Fruit fly (Drosophila melanogaster) whole organism, prepupa: ENCODE data around the gene Calx.

ENCODE experiments used
- Blimp-1 ChIP-seq: fragments of 200-800 bp; sonication (Bioruptor generic); optimal IDR thresholded peaks from 3 replicates; lab custom pipeline; 2017; ENCODE audit warnings: missing biosample characterization, missing genetic modification characterization, mild to moderate bottlenecking, moderate library complexity, missing genetic modification reagents
- CG10631 ChIP-seq: fragments of 200-800 bp; sonication (Bioruptor generic); optimal IDR thresholded peaks from 2 replicates; lab custom pipeline; 2016; ENCODE audit warnings: missing biosample characterization, missing genetic modification characterization
- CG1621 ChIP-seq: fragments of 200-800 bp; sonication (Bioruptor generic); optimal IDR thresholded peaks from 3 replicates; lab custom pipeline; 2018; ENCODE audit warnings: missing biosample characterization, mild to moderate bottlenecking, missing genetic modification characterization
- CG16779 ChIP-seq: fragments of 200-800 bp; sonication (Bioruptor generic); optimal IDR thresholded peaks from 3 replicates; lab custom pipeline; 2017; ENCODE audit warnings: missing biosample characterization, mild to moderate bottlenecking, missing genetic modification characterization
- CG3032 ChIP-seq: fragments of 200-800 bp; optimal IDR thresholded peaks from 2 replicates; lab custom pipeline; 2019; ENCODE audit warnings: missing biosample characterization, mild to moderate bottlenecking, missing genetic modification characterization, moderate library complexity
- CG31627 ChIP-seq: fragments of 200-800 bp; sonication (Bioruptor generic); optimal IDR thresholded peaks from 3 replicates; lab custom pipeline; 2016; ENCODE audit warnings: missing biosample characterization, missing genetic modification characterization
- CG32006 ChIP-seq: fragments of 200-800 bp; sonication (Bioruptor generic); optimal IDR thresholded peaks from 3 replicates; lab custom pipeline; 2017; ENCODE audit warnings: missing biosample characterization, mild to moderate bottlenecking, missing genetic modification characterization
- CG34406 ChIP-seq: fragments of 200-800 bp; sonication (Bioruptor generic); optimal IDR thresholded peaks from 3 replicates; lab custom pipeline; 2016; ENCODE audit warnings: missing biosample characterization, missing genetic modification characterization
- CG3919 ChIP-seq: fragments of 200-800 bp; sonication (Bioruptor generic); optimal IDR thresholded peaks from 3 replicates; lab custom pipeline; 2016; ENCODE audit warnings: missing biosample characterization, missing genetic modification characterization
- CG4318 ChIP-seq: fragments of 200-800 bp; sonication (Bioruptor generic); optimal IDR thresholded peaks from 3 replicates; lab custom pipeline; 2017; ENCODE audit warnings: missing biosample characterization, mild to moderate bottlenecking, missing genetic modification characterization
- CG6808 ChIP-seq: fragments of 200-800 bp; sonication (Bioruptor generic); optimal IDR thresholded peaks from 3 replicates; lab custom pipeline; 2017; ENCODE audit warnings: missing biosample characterization, missing genetic modification characterization, mild to moderate bottlenecking, moderate library complexity, missing genetic modification reagents
- CG8119 ChIP-seq: fragments of 200-800 bp; sonication (Bioruptor generic); IDR thresholded peaks from 3 replicates; pipeline ENCODE4 v1.3.6; 2022; ENCODE audit warnings: missing biosample characterization, missing genetic modification characterization
- CG8319 ChIP-seq: fragments of 200-800 bp; sonication (Bioruptor generic); optimal IDR thresholded peaks from 3 replicates; lab custom pipeline; 2016; ENCODE audit warnings: missing biosample characterization, missing genetic modification characterization
- CG8632 ChIP-seq: fragments of 200-800 bp; sonication (Bioruptor generic); optimal IDR thresholded peaks from 3 replicates; lab custom pipeline; 2016; ENCODE audit warnings: missing biosample characterization, missing genetic modification characterization
- CG9139 ChIP-seq: fragments of 200-800 bp; sonication (Bioruptor generic); optimal IDR thresholded peaks from 3 replicates; lab custom pipeline; 2017; ENCODE audit warnings: missing biosample characterization, mild to moderate bottlenecking, missing genetic modification characterization
- Eip78C ChIP-seq: fragments of 200-800 bp; sonication (Bioruptor generic); peaks from one replicate; lab custom pipeline; 2016; ENCODE audit warnings: missing biosample characterization, missing genetic modification characterization
- Eip93F ChIP-seq: fragments of 200-800 bp; sonication (Bioruptor generic); optimal IDR thresholded peaks from 2 replicates; lab custom pipeline; 2016; ENCODE audit warnings: missing biosample characterization, mild to moderate bottlenecking, missing genetic modification characterization
- Ets21C ChIP-seq: fragments of 200-800 bp; sonication (Bioruptor generic); optimal IDR thresholded peaks from 3 replicates; lab custom pipeline; 2016; ENCODE audit warnings: missing biosample characterization, missing genetic modification characterization
- Ets96B ChIP-seq: fragments of 200-800 bp; optimal IDR thresholded peaks from 2 replicates; lab custom pipeline; 2019; ENCODE audit warnings: missing biosample characterization, mild to moderate bottlenecking, missing genetic modification characterization, moderate library complexity
- Gug ChIP-seq: fragments of 200-800 bp; sonication (Bioruptor generic); IDR thresholded peaks from 2 replicates; pipeline ENCODE4 v1.3.6; 2022; ENCODE audit warnings: missing biosample characterization, missing genetic modification characterization
- Hr39 ChIP-seq: fragments of 200-800 bp; sonication (Bioruptor generic); optimal IDR thresholded peaks from 2 replicates; lab custom pipeline; 2016; ENCODE audit warnings: missing biosample characterization, missing genetic modification characterization
- Hr4 ChIP-seq: fragments of 200-800 bp; sonication (Bioruptor generic); optimal IDR thresholded peaks from 3 replicates; lab custom pipeline; 2016; ENCODE audit warnings: missing biosample characterization, missing genetic modification characterization
- Met ChIP-seq: fragments of 200-800 bp; sonication (Bioruptor generic); optimal IDR thresholded peaks from 3 replicates; lab custom pipeline; 2016; ENCODE audit warnings: missing biosample characterization, missing genetic modification characterization
- Smox ChIP-seq: fragments of 200-800 bp; sonication (Bioruptor generic); optimal IDR thresholded peaks from 3 replicates; lab custom pipeline; 2016; ENCODE audit warnings: missing biosample characterization, missing genetic modification characterization
- Sox102F ChIP-seq: fragments of 200-800 bp; sonication (Bioruptor generic); optimal IDR thresholded peaks from 2 replicates; lab custom pipeline; 2016; ENCODE audit warnings: missing biosample characterization, mild to moderate bottlenecking, missing genetic modification characterization
- acj6 ChIP-seq: fragments of 200-800 bp; sonication (Bioruptor generic); optimal IDR thresholded peaks from 3 replicates; lab custom pipeline; 2016; ENCODE audit warnings: missing biosample characterization, missing genetic modification characterization
- eg ChIP-seq: fragments of 200-800 bp; sonication (Bioruptor generic); IDR thresholded peaks from 3 replicates; pipeline ENCODE4 v1.3.6; 2022; ENCODE audit warnings: missing biosample characterization, missing genetic modification characterization
- esn ChIP-seq: fragments of 200-800 bp; sonication (Bioruptor generic); optimal IDR thresholded peaks from 2 replicates; lab custom pipeline; 2016; ENCODE audit warnings: missing biosample characterization, mild to moderate bottlenecking, missing genetic modification characterization, moderate library complexity
- fd59A ChIP-seq: fragments of 200-800 bp; sonication (Bioruptor generic); optimal IDR thresholded peaks from 2 replicates; lab custom pipeline; 2017; ENCODE audit warnings: missing biosample characterization, mild to moderate bottlenecking, missing genetic modification characterization, missing genetic modification reagents
- fkh ChIP-seq: fragments of 200-800 bp; sonication (Bioruptor generic); optimal IDR thresholded peaks from 3 replicates; lab custom pipeline; 2017; ENCODE audit warnings: missing biosample characterization, mild to moderate bottlenecking, missing genetic modification characterization, moderate library complexity
- lz ChIP-seq: fragments of 200-800 bp; sonication (Bioruptor generic); optimal IDR thresholded peaks from 3 replicates; lab custom pipeline; 2016; ENCODE audit warnings: missing biosample characterization, missing genetic modification characterization
- net ChIP-seq: fragments of 200-800 bp; sonication (Bioruptor generic); optimal IDR thresholded peaks from 3 replicates; lab custom pipeline; 2016; ENCODE audit warnings: missing biosample characterization, missing genetic modification characterization
- pdm3 ChIP-seq: fragments of 200-800 bp; sonication (Bioruptor generic); optimal IDR thresholded peaks from 3 replicates; lab custom pipeline; 2016; ENCODE audit warnings: missing biosample characterization, missing genetic modification characterization
- salr ChIP-seq, 2 experiments: fragments of 200-800 bp; sonication (Bioruptor generic); optimal IDR thresholded peaks; 3 replicates each; lab custom pipeline; 2016 to 2018; ENCODE audit warnings: missing biosample characterization in 2 of 2, missing genetic modification characterization in 2 of 2, mild to moderate bottlenecking in 1 of 2
- spab ChIP-seq: fragments of 200-800 bp; sonication (Bioruptor generic); optimal IDR thresholded peaks from 2 replicates; lab custom pipeline; 2017; ENCODE audit warnings: missing biosample characterization, mild to moderate bottlenecking, missing genetic modification characterization, missing genetic modification reagents
- ss ChIP-seq, 2 experiments: fragments of 200-800 bp; sonication (Bioruptor generic); optimal IDR thresholded peaks; 2 replicates in 1 of 2; 3 replicates in 1 of 2; lab custom pipeline; 2017 to 2018; ENCODE audit warnings: mild to moderate bottlenecking in 2 of 2, missing biosample characterization in 2 of 2, missing genetic modification characterization in 2 of 2, moderate library complexity in 1 of 2
- svp ChIP-seq: fragments of 200-800 bp; sonication (Bioruptor generic); peaks from one replicate; lab custom pipeline; 2016; ENCODE audit warnings: missing biosample characterization, missing genetic modification characterization
- topi ChIP-seq: fragments of 200-800 bp; sonication (Bioruptor generic); optimal IDR thresholded peaks from 3 replicates; lab custom pipeline; 2016; ENCODE audit warnings: missing biosample characterization, missing genetic modification characterization

Calx gene

dm6 chr3R:20961993-20962392 is 16.0 kb upstream of the Calx start:
- peak; percentile 10 for TF ChIP-seq svp (GFP tag; lab: Kevin White, UChicago)
- TF ChIP-seq Blimp-1 (GFP tag; lab: Kevin White, UChicago), result no peak
- no peak for TF ChIP-seq Eip78C (GFP tag; lab: Kevin White, UChicago)
- no peak for TF ChIP-seq CG16779 (tag; lab: Kevin White, UChicago)
- TF ChIP-seq, all 60 proteins: peak for 1

- TF ChIP-seq net (GFP tag; lab: Kevin White, UChicago) (no peak), svp (GFP tag; lab: Kevin White, UChicago) (peak; percentile 39)
- TF ChIP-seq, all 60 proteins: peak for 1
These were observed 15.0 kb upstream of the Calx start for dm6 chr3R:20962965-20963364.

- TF ChIP-seq CG10631 (GFP tag; lab: Kevin White, UChicago) (no peak), CG8119 (GFP tag; lab: Robert Waterston, UW) (no peak), Eip78C (GFP tag; lab: Kevin White, UChicago) (no peak), Hr4 (GFP tag; lab: Kevin White, UChicago) (no peak), topi (GFP tag; lab: Kevin White, UChicago) (no peak), CG3032 (tag; lab: Kevin White, UChicago) (no peak), svp (GFP tag; lab: Kevin White, UChicago) (no peak), Ets96B (tag; lab: Kevin White, UChicago) (no peak), CG4318 (GFP tag; lab: Kevin White, UChicago) (no peak), Blimp-1 (GFP tag; lab: Kevin White, UChicago) (no peak), Gug (GFP tag; lab: Robert Waterston, UW) (no peak), salr (GFP tag; optimal IDR thresholded peaks at IDR 0.05; lab: Kevin White, UChicago) (no peak), Hr39 (GFP tag; lab: Kevin White, UChicago) (no peak), esn (no peak), ss (GFP tag; optimal IDR thresholded peaks at IDR 0.05; lab: Kevin White, UChicago) (no peak), spab (GFP tag; lab: Kevin White, UChicago) (no peak), Sox102F (GFP tag; lab: Kevin White, UChicago) (no peak), Ets21C (no peak), fkh (GFP tag; lab: Kevin White, UChicago) (no peak)
These were observed 1.3 kb upstream of the Calx start for dm6 chr3R:20976649-20977048.

- TF ChIP-seq svp (GFP tag; lab: Kevin White, UChicago) (no peak), CG8319 (no peak), pdm3 (GFP tag; lab: Kevin White, UChicago) (no peak), ss (GFP tag; optimal IDR thresholded peaks at IDR 0.05; lab: Kevin White, UChicago) (no peak), CG32006 (no peak), lz (GFP tag; lab: Kevin White, UChicago) (no peak), CG8119 (GFP tag; lab: Robert Waterston, UW) (no peak), CG3919 (GFP tag; lab: Kevin White, UChicago) (no peak), Eip78C (GFP tag; lab: Kevin White, UChicago) (no peak), fd59A (GFP tag; lab: Kevin White, UChicago) (no peak), acj6 (GFP tag; lab: Kevin White, UChicago) (no peak), CG16779 (tag; lab: Kevin White, UChicago) (no peak), Smox (GFP tag; lab: Kevin White, UChicago) (no peak), CG1621 (tag; lab: Kevin White, UChicago) (no peak), fkh (GFP tag; lab: Kevin White, UChicago) (no peak), Eip93F (GFP tag; lab: Kevin White, UChicago) (no peak), eg (GFP tag; lab: Robert Waterston, UW) (no peak), salr (GFP tag; optimal IDR thresholded peaks at IDR 0.05; lab: Kevin White, UChicago) (no peak), spab (GFP tag; lab: Kevin White, UChicago) (no peak)
- TF ChIP-seq, all 60 proteins: peak for 0
These were observed 6.1 kb downstream of the Calx start for dm6 chr3R:20984087-20984486.

- no peak for TF ChIP-seq CG31627 (GFP tag; lab: Kevin White, UChicago)
- TF ChIP-seq acj6 (GFP tag; lab: Kevin White, UChicago), result no peak
- TF ChIP-seq Met (GFP tag; lab: Kevin White, UChicago), result no peak
- no peak for TF ChIP-seq CG6808
- no peak for TF ChIP-seq CG8632 (GFP tag; lab: Kevin White, UChicago)
- no peak for TF ChIP-seq fkh (GFP tag; lab: Kevin White, UChicago)
- no peak for TF ChIP-seq CG34406 (GFP tag; lab: Kevin White, UChicago)
- TF ChIP-seq topi (GFP tag; lab: Kevin White, UChicago), result no peak
- no peak for TF ChIP-seq CG1621 (tag; lab: Kevin White, UChicago)
- no peak for TF ChIP-seq CG9139 (GFP tag; lab: Kevin White, UChicago)
- TF ChIP-seq, all 60 proteins: peak for 0
These were observed 6.9 kb downstream of the Calx start for dm6 chr3R:20984902-20985301.
